Worm (Caenorhabditis elegans): ENCODE data around the gene dib-1.

ce11 chrIV:2892395-2892786 lies 1.7 kb downstream of the dib-1 start, which contains the start of gene Y54G2A.18:
- TF ChIP-seq tag-97 (GFP tag; IDR thresholded peaks at IDR 0.05) = no peak
- TF ChIP-seq nhr-76 (tag; optimal IDR thresholded peaks at IDR 0.05) = no peak
- peak in 1 of 2 experiments; percentile 28 for TF ChIP-seq unc-62 (GFP tag; optimal IDR thresholded peaks at IDR 0.05 in 1 of 2)
- TF ChIP-seq unc-62 (tag; optimal IDR thresholded peaks at IDR 0.05) = no peak
- TF ChIP-seq zip-2 (tag; optimal IDR thresholded peaks at IDR 0.05) = no peak
- TF ChIP-seq F10B5.3 (tag; optimal IDR thresholded peaks at IDR 0.05) = no peak
- TF ChIP-seq R02D3.7 (tag; optimal IDR thresholded peaks at IDR 0.05) = no peak
- no peak for TF ChIP-seq unc-39 (tag; optimal IDR thresholded peaks at IDR 0.05)
- TF ChIP-seq lsy-2 (tag; optimal IDR thresholded peaks at IDR 0.05) = no peak
- TF ChIP-seq madf-9 (GFP tag; conservative IDR thresholded peaks at IDR 0.05) = no peak
- no peak for TF ChIP-seq jun-1 (tag; optimal IDR thresholded peaks at IDR 0.05)
- TF ChIP-seq ceh-28 (tag; optimal IDR thresholded peaks at IDR 0.05) = no peak

Data from whole organism, L4 larva.